Fruit fly (Drosophila melanogaster) whole organism, adult: Measurements from ENCODE around the gene CG9331.

Experiments used
- CG1620 ChIP-seq: fragments of 200-800 bp; sonication (Bioruptor generic); optimal IDR thresholded peaks from 2 replicates; lab custom pipeline; 2016; ENCODE audit warnings: missing biosample characterization, missing genetic modification characterization
- CG5204 ChIP-seq: fragments of 200-800 bp; sonication (Bioruptor generic); optimal IDR thresholded peaks from 2 replicates; lab custom pipeline; 2016; ENCODE audit warnings: missing biosample characterization, missing genetic modification characterization
- CG7045 ChIP-seq: fragments of 200-800 bp; sonication (Bioruptor generic); optimal IDR thresholded peaks from 2 replicates; lab custom pipeline; 2017; ENCODE audit warnings: missing biosample characterization, mild to moderate bottlenecking, missing genetic modification characterization
- Clk ChIP-seq: fragments of 200-800 bp; sonication (Bioruptor generic); optimal IDR thresholded peaks from 2 replicates; lab custom pipeline; 2017; ENCODE audit warnings: missing biosample characterization, missing genetic modification characterization
- Crg-1 ChIP-seq: fragments of 200-800 bp; sonication (Bioruptor generic); optimal IDR thresholded peaks from 2 replicates; lab custom pipeline; 2016; ENCODE audit warnings: missing biosample characterization, missing genetic modification characterization
- cic ChIP-seq: fragments of 200-800 bp; sonication (Bioruptor generic); optimal IDR thresholded peaks from 2 replicates; lab custom pipeline; 2017; ENCODE audit warnings: missing biosample characterization, mild to moderate bottlenecking, missing genetic modification characterization, moderate library complexity
- cnc ChIP-seq, 2 experiments: fragments of >200 bp; optimal IDR thresholded peaks; 2 replicates each; lab custom pipeline; 2017
- kay ChIP-seq: fragments of 200-800 bp; sonication (Bioruptor generic); peaks from one replicate; lab custom pipeline; 2016; ENCODE audit warnings: missing biosample characterization, missing genetic modification characterization, borderline replicate concordance
- ovo ChIP-seq: fragments of 200-800 bp; sonication (Bioruptor generic); optimal IDR thresholded peaks from 2 replicates; lab custom pipeline; 2016; ENCODE audit warnings: missing biosample characterization, missing genetic modification characterization
- tj ChIP-seq: fragments of 200-800 bp; sonication (Bioruptor generic); optimal IDR thresholded peaks from 3 replicates; lab custom pipeline; 2017; ENCODE audit warnings: missing biosample characterization, mild to moderate bottlenecking, missing genetic modification characterization, moderate library complexity
- toe ChIP-seq: fragments of 200-800 bp; sonication (Bioruptor generic); optimal IDR thresholded peaks from 2 replicates; lab custom pipeline; 2016; ENCODE audit warnings: missing biosample characterization, missing genetic modification characterization

- no peak for TF ChIP-seq toe
- TF ChIP-seq Clk (GFP tag; lab: Kevin White, UChicago): no peak
- TF ChIP-seq CG7045 (GFP tag; lab: Kevin White, UChicago): no peak
- no peak for TF ChIP-seq ovo
- TF ChIP-seq CG5204 (GFP tag; lab: Kevin White, UChicago): no peak
- TF ChIP-seq tj (GFP tag; lab: Kevin White, UChicago): no peak
- no peak for TF ChIP-seq kay (GFP tag; lab: Kevin White, UChicago)
- no peak for TF ChIP-seq Crg-1 (GFP tag; lab: Kevin White, UChicago)
- no peak for TF ChIP-seq cnc (optimal IDR thresholded peaks at IDR 0.05; lab: Kevin White, UChicago)
- no peak for TF ChIP-seq cic (GFP tag; lab: Kevin White, UChicago)
- no peak for TF ChIP-seq CG1620 (GFP tag; lab: Kevin White, UChicago)
Observed at dm6 chr2L:20820767-20821166, 1.9 kb upstream of the CG9331 start, which contains the start of gene CheB38c.
